Worm (Caenorhabditis elegans) whole organism, dauer: ENCODE results near the gene sdz-13.

Experiments
- unc-62 ChIP-seq: sonication (generic microtip); optimal IDR thresholded peaks from 2 replicates; lab custom pipeline; 2017; ENCODE audit warnings: missing biosample characterization, missing genetic modification reagents, missing genetic modification characterization

The sdz-13 gene

ce11 chrIV:10889820-10890462, 10.5 kb upstream of the sdz-13 start, which contains the start of gene F13E9.15:
Gene F13E9.15 (minus strand): TSS chrIV:10889870.
- no peak for TF ChIP-seq unc-62 (GFP tag; lab: Kevin White, UChicago)

DNA sequence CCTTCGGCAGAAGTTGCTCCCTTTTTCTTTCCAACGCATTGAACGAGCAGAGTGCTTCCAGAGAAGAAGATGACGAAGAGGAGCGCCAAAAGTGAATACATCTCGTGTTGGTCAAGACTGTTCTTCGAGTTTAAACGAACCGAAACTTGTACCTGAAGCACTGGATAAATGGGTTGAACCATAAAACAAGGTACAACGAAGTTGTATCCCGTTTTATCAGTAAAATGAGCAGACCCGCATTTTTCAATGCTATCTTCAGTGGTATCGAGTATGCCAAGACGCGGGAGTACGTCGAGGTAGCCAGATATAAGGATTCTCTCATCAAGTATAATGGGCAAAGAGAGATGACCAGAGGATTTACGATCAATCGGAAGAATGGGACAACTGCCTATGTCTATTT, 7.8 kb upstream of the sdz-13 start, which contains the start of gene F13E9.16:
F13E9.16 (minus strand) TSS at position 101 of the 400 bp plus-strand sequence.
- TF ChIP-seq unc-62 (GFP tag; lab: Kevin White, UChicago), result no peak

DNA sequence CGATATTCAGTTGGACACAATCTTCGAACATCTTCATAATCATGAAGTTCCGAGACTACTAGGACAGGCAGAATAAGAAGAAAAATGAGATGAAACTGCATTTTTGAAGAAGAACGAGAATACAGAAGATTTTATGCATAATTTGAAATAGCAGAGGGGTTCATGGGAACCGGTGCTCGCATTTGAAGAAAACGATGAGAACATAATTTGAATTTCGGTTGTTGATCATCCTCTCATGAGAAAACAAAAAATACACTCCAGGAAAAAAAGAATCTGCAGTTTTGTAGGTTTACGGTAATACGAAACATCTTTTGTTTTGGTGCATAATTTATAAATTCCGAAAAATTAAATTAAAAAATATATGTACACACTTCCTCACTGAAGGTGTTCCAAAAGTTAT, 6.5 kb upstream of the sdz-13 start, which contains the start of gene srlf-11:
srlf-11 (minus strand) TSS at position 101 of the 400 bp plus-strand sequence.
- TF ChIP-seq unc-62 (GFP tag; lab: Kevin White, UChicago), result no peak

- TF ChIP-seq unc-62 (GFP tag; lab: Kevin White, UChicago), result no peak
Observed at ce11 chrIV:10884263-10884662, 4.8 kb upstream of the sdz-13 start, which contains the start of gene F13E9.5. Gene F13E9.5 (minus strand): TSS chrIV:10884363.

- no peak for TF ChIP-seq unc-62 (GFP tag; lab: Kevin White, UChicago)
Observed at ce11 chrIV:10881230-10881629, 1.8 kb upstream of the sdz-13 start, which contains the start of gene F13E9.13. Gene F13E9.13 (plus strand): TSS chrIV:10881546.

ce11 chrIV:10880264-10880663, 822 bp upstream of the sdz-13 start, which contains the start of gene fipr-15:
Gene fipr-15 (plus strand): TSS chrIV:10880564.
- no peak for TF ChIP-seq unc-62 (GFP tag; lab: Kevin White, UChicago)

DNA sequence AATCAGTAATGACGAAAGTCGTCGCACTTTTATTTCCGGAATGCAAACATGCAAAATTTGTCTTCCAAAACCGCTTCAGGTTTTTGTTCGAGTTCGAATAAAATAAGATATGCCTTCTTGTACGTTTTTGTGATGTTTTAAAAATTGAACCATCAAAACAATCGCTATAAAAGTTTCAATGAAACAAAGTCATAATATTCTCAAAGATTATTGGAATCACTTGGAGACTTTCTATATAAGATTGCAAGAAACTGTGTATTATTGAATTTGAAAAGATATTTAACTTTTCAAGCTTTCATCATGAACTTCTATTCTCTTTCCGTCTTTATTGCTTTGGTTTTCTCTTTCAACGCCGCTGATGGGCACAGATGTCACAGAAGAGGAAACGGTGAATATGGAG, 2.6 kb downstream of the sdz-13 start, which contains the start of gene fipr-14:
fipr-14 (plus strand) TSS at position 301 of the 400 bp plus-strand sequence.
- no peak for TF ChIP-seq unc-62 (GFP tag; lab: Kevin White, UChicago)

- no peak for TF ChIP-seq unc-62 (GFP tag; lab: Kevin White, UChicago)
Observed at ce11 chrIV:10874527-10874926, 4.9 kb downstream of the sdz-13 start, which contains the start of gene F13E9.12. Gene F13E9.12 (minus strand): TSS chrIV:10874627.

- TF ChIP-seq unc-62 (GFP tag; lab: Kevin White, UChicago), result no peak
Observed at ce11 chrIV:10870158-10870557, 9.3 kb downstream of the sdz-13 start.

DNA sequence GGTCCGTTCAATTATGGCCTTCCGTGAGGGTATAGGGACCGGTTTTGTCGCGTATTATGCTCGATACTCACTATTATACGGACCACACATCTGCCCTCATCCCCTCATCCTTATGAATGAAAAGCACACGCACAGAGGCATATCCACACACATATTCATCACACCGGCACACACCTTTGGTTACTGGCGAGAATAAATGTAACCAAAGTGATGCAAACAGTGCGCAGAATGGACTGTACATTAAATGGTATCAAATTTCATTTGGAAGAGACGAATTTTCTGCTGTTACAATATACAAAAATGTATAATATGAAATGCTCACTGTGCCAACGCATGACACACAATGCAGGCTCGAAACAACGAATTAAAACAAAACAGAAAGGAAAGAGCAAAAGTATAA, 9.8 kb downstream of the sdz-13 start:
- no peak for TF ChIP-seq unc-62 (GFP tag; lab: Kevin White, UChicago)

ce11 chrIV:10868629-10869251, 10.7 kb downstream of the sdz-13 start, which contains the start of gene F13E9.11:
Gene F13E9.11 (minus strand): TSS chrIV:10869135.
- TF ChIP-seq unc-62 (GFP tag; lab: Kevin White, UChicago), result no peak

DNA sequence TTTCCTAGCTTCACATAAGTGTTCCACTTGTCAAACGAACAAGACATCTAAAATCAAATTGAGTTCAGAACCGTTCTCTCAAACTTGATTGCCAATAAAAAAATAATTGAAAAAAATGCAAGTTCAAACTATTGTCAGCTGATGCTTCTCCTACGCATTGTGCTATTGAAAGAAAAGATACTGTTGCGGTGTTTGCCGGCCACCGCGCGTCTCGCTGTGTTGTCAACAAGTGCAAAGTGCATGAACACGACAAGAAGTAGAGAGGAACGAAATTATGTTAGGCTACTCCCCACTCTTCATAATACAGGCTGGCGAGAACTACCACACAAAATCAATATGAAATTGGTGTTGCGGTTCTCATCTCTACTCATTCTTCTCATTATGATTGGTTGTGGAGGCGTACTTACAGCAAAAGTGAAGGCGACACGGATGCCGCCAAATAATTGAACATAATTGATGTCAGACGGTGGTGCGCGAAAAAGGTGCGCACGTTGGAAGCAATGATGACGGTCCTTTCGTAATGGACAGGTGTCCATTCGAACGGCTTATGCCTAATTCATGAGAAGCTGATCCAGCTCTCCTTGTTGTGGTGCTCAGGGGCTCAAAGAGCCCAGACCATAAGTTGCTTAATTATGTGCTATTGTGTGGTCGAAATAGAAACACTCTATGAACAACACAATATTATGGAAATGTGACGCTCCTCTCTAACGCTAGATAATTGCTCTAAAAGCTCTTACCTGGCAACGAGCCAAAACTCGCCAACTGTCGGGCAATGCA, 11.9 kb downstream of the sdz-13 start:
- TF ChIP-seq unc-62 (GFP tag; lab: Kevin White, UChicago), result no peak

DNA sequence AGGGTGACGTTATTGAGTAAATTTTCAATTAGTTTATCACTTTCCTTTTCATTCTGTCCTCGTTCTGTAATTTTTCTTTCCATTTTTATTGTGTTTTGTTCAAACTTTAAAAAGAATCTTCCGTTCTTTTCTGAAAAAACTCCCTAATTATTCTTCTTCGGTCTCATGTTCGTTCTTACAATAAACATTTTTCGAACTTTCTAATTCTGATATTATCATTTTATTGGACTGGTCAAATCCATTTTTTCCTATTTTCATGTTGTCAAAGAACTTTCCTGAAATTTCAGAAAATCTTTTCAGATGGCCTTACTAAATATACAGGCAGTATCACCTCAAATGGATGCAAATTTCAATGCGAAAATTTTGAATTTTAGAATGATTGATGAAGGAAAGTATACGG, 15.4 kb downstream of the sdz-13 start, which contains the start of gene nish-1:
nish-1 (plus strand) TSS at position 301 of the 400 bp plus-strand sequence.
- TF ChIP-seq unc-62 (GFP tag; lab: Kevin White, UChicago), result no peak

ce11 chrIV:10861102-10861501, 18.3 kb downstream of the sdz-13 start, which contains the start of gene rbm-22:
Gene rbm-22 (plus strand): TSS chrIV:10861402.
- no peak for TF ChIP-seq unc-62 (GFP tag; lab: Kevin White, UChicago)

ce11 chrIV:10858300-10859016, 21.0 kb downstream of the sdz-13 start, which contains the start of the genes T11G6.2 and hars-1:
Gene T11G6.2 (minus strand): TSS chrIV:10858496.
Gene hars-1 (plus strand): TSS chrIV:10858957.
- TF ChIP-seq unc-62 (GFP tag; lab: Kevin White, UChicago), result no peak
